Worm (Caenorhabditis elegans) whole organism, young adult: ENCODE measurements around the gene F22B7.9.
A peak's percentile ranks its signal among the peaks of the same experiment; 100 is the strongest.

ENCODE experiments used
- B0019.2 ChIP-seq: fragments of 200-800 bp; sonication (Bioruptor generic); conservative IDR thresholded peaks from 2 replicates; pipeline ENCODE4 v1.3.6; 2022; ENCODE audit warnings: missing genetic modification reagents, missing genetic modification characterization, missing compliant biosample characterization
- B0035.1 ChIP-seq: sonication (generic microtip); optimal IDR thresholded peaks from 2 replicates; lab custom pipeline; 2016; ENCODE audit warnings: missing genetic modification characterization, mild to moderate bottlenecking, missing compliant biosample characterization, missing genotype, missing genetic modification reagents
- C06A6.2 ChIP-seq: fragments of 200-800 bp; sonication (Bioruptor generic); conservative IDR thresholded peaks from 2 replicates; pipeline ENCODE4 v1.3.6; 2022; ENCODE audit warnings: missing genetic modification characterization, missing compliant biosample characterization
- D2030.7 ChIP-seq: fragments of 200-800 bp; sonication (Bioruptor generic); IDR thresholded peaks from 2 replicates; pipeline ENCODE4 v1.3.6; 2022; ENCODE audit warnings: missing genetic modification reagents, missing genetic modification characterization, missing compliant biosample characterization
- F33H1.4 ChIP-seq: fragments of 200-800 bp; sonication (Bioruptor generic); IDR thresholded peaks from 2 replicates; pipeline ENCODE4 v1.3.6; 2022; ENCODE audit warnings: missing genetic modification reagents, missing genetic modification characterization, missing compliant biosample characterization
- F49E8.2 ChIP-seq: sonication (generic microtip); optimal IDR thresholded peaks from 3 replicates; lab custom pipeline; 2017; ENCODE audit warnings: missing genetic modification characterization, mild to moderate bottlenecking, missing compliant biosample characterization, antibody characterized with exemption, moderate library complexity; ENCODE audit not compliant: insufficient read depth
- F57A8.1 ChIP-seq: fragments of 200-800 bp; sonication (Bioruptor generic); optimal IDR thresholded peaks from 2 replicates; lab custom pipeline; 2018; ENCODE audit warnings: mild to moderate bottlenecking, missing genetic modification characterization, moderate library complexity, missing compliant biosample characterization
- F57C9.4 ChIP-seq: sonication (generic microtip); optimal IDR thresholded peaks from 2 replicates; lab custom pipeline; 2017; ENCODE audit warnings: mild to moderate bottlenecking, missing genetic modification characterization, missing compliant biosample characterization
- Y67H2A.10 ChIP-seq: fragments of 200-800 bp; sonication (Bioruptor generic); conservative IDR thresholded peaks from 2 replicates; pipeline ENCODE4 v1.3.6; 2022; ENCODE audit warnings: missing genetic modification reagents, missing genetic modification characterization, missing compliant biosample characterization
- ZK185.1 ChIP-seq: sonication (generic microtip); optimal IDR thresholded peaks from 2 replicates; lab custom pipeline; 2016; ENCODE audit warnings: mild to moderate bottlenecking, missing genetic modification characterization, missing compliant biosample characterization; ENCODE audit not compliant: poor library complexity, severe bottlenecking
- atf-7 ChIP-seq: sonication (generic microtip); optimal IDR thresholded peaks from 2 replicates; lab custom pipeline; 2017; ENCODE audit warnings: mild to moderate bottlenecking, missing genetic modification characterization, missing compliant biosample characterization
- athp-1 ChIP-seq: sonication (generic microtip); optimal IDR thresholded peaks from 2 replicates; lab custom pipeline; 2017; ENCODE audit warnings: mild to moderate bottlenecking, missing genetic modification characterization, missing compliant biosample characterization
- attf-3 ChIP-seq: fragments of 200-800 bp; sonication (Bioruptor generic); conservative IDR thresholded peaks from 2 replicates; pipeline ENCODE4 v1.3.6; 2022; ENCODE audit warnings: missing genetic modification reagents, missing genetic modification characterization, missing compliant biosample characterization
- attf-5 ChIP-seq: fragments of 200-800 bp; sonication (Bioruptor generic); optimal IDR thresholded peaks from 2 replicates; lab custom pipeline; 2018; ENCODE audit warnings: mild to moderate bottlenecking, missing genetic modification characterization, missing compliant biosample characterization
- bed-1 ChIP-seq: fragments of 200-800 bp; sonication (Bioruptor generic); IDR thresholded peaks from 2 replicates; pipeline ENCODE4 v1.3.6; 2022; ENCODE audit warnings: missing genetic modification reagents, missing genetic modification characterization, missing compliant biosample characterization
- bed-2 ChIP-seq: fragments of 200-800 bp; sonication (Bioruptor generic); IDR thresholded peaks from 2 replicates; pipeline ENCODE4 v1.3.6; 2022; ENCODE audit warnings: missing genetic modification reagents, missing genetic modification characterization, missing compliant biosample characterization
- cebp-2 ChIP-seq: fragments of 200-800 bp; sonication (Bioruptor generic); IDR thresholded peaks from 2 replicates; pipeline ENCODE4 v1.3.6; 2022; ENCODE audit warnings: missing genetic modification characterization, missing compliant biosample characterization
- chd-7 ChIP-seq: sonication (generic microtip); optimal IDR thresholded peaks from 2 replicates; lab custom pipeline; 2016; ENCODE audit warnings: mild to moderate bottlenecking, missing genetic modification characterization, moderate library complexity, missing compliant biosample characterization
- efl-1 ChIP-seq: fragments of 150-350 bp; optimal IDR thresholded peaks from 2 replicates; lab custom pipeline; 2014; ENCODE audit warnings: missing biosample characterization, missing genetic modification reagents, missing genetic modification characterization
- ekl-4 ChIP-seq: fragments of 200-800 bp; sonication (Bioruptor generic); IDR thresholded peaks from 2 replicates; pipeline ENCODE4 v1.3.6; 2022; ENCODE audit warnings: missing genetic modification reagents, missing genetic modification characterization, missing compliant biosample characterization
- gei-17 ChIP-seq: fragments of 200-800 bp; sonication (Bioruptor generic); optimal IDR thresholded peaks from 2 replicates; lab custom pipeline; 2018; ENCODE audit warnings: mild to moderate bottlenecking, missing genetic modification characterization, missing compliant biosample characterization
- hmg-20 ChIP-seq: fragments of 200-800 bp; sonication (Bioruptor generic); IDR thresholded peaks from 2 replicates; pipeline ENCODE4 v1.3.6; 2022; ENCODE audit warnings: missing genetic modification reagents, missing genetic modification characterization, missing compliant biosample characterization
- hsf-1 ChIP-seq: fragments of 200-800 bp; sonication (Bioruptor generic); IDR thresholded peaks from 2 replicates; pipeline ENCODE4 v1.3.6; 2022; ENCODE audit warnings: missing genetic modification reagents, missing genetic modification characterization, missing compliant biosample characterization
- let-607 ChIP-seq, 2 experiments: fragments of 200-800 bp in 1 of 2; sonication (Bioruptor generic) in 1 of 2; sonication (generic microtip) in 1 of 2; optimal IDR thresholded peaks; 2 replicates each; lab custom pipeline; 2016 to 2018; ENCODE audit warnings: mild to moderate bottlenecking in 2 of 2, missing compliant biosample characterization in 2 of 2, missing genetic modification characterization in 2 of 2, moderate library complexity in 2 of 2, missing genotype in 1 of 2
- lin-26 ChIP-seq: fragments of 200-800 bp; sonication (Bioruptor generic); IDR thresholded peaks from 2 replicates; pipeline ENCODE4 v1.3.6; 2022; ENCODE audit warnings: missing genetic modification reagents, missing genetic modification characterization, missing compliant biosample characterization
- lin-54 ChIP-seq: fragments of 200-800 bp; sonication (Bioruptor generic); optimal IDR thresholded peaks from 2 replicates; lab custom pipeline; 2018; ENCODE audit warnings: mild to moderate bottlenecking, missing genetic modification characterization, missing compliant biosample characterization
- lir-1 ChIP-seq: fragments of 200-800 bp; sonication (Bioruptor generic); conservative IDR thresholded peaks from 2 replicates; pipeline ENCODE4 v1.3.6; 2022; ENCODE audit warnings: missing genetic modification reagents, missing genetic modification characterization, missing compliant biosample characterization
- lsl-1 ChIP-seq: fragments of 200-800 bp; sonication (Bioruptor generic); optimal IDR thresholded peaks from 2 replicates; lab custom pipeline; 2018; ENCODE audit warnings: mild to moderate bottlenecking, missing genetic modification characterization, moderate library complexity, missing compliant biosample characterization
- madf-10 ChIP-seq: sonication (generic microtip); optimal IDR thresholded peaks from 2 replicates; lab custom pipeline; 2016; ENCODE audit warnings: mild to moderate bottlenecking, missing genetic modification characterization, missing compliant biosample characterization
- madf-6 ChIP-seq: fragments of 200-800 bp; sonication (Bioruptor generic); IDR thresholded peaks from 2 replicates; pipeline ENCODE4 v1.3.6; 2022; ENCODE audit warnings: missing genetic modification reagents, missing genetic modification characterization, missing compliant biosample characterization
- madf-8 ChIP-seq: fragments of 200-800 bp; sonication (Bioruptor generic); conservative IDR thresholded peaks from 2 replicates; pipeline ENCODE4 v1.3.6; 2022; ENCODE audit warnings: missing genetic modification reagents, missing genetic modification characterization, missing compliant biosample characterization
- mcd-1 ChIP-seq: fragments of 200-800 bp; sonication (Bioruptor generic); IDR thresholded peaks from 2 replicates; pipeline ENCODE4 v1.3.6; 2022; ENCODE audit warnings: missing genetic modification reagents, missing genetic modification characterization, missing compliant biosample characterization
- nfya-2 ChIP-seq: fragments of 200-800 bp; sonication (Bioruptor generic); IDR thresholded peaks from 2 replicates; pipeline ENCODE4 v1.3.6; 2022; ENCODE audit warnings: missing genetic modification reagents, missing genetic modification characterization, missing compliant biosample characterization
- nhr-27 ChIP-seq: fragments of 200-800 bp; sonication (Bioruptor generic); optimal IDR thresholded peaks from 2 replicates; lab custom pipeline; 2018; ENCODE audit warnings: mild to moderate bottlenecking, missing genetic modification characterization, moderate library complexity, missing compliant biosample characterization
- sdz-38 ChIP-seq: sonication (generic microtip); optimal IDR thresholded peaks from 2 replicates; lab custom pipeline; 2016; ENCODE audit warnings: missing genotype, missing genetic modification characterization, missing compliant biosample characterization
- snpc-1.3 ChIP-seq: sonication (generic microtip); optimal IDR thresholded peaks from 2 replicates; lab custom pipeline; 2017; ENCODE audit warnings: missing genetic modification characterization, mild to moderate bottlenecking, missing compliant biosample characterization, antibody characterized with exemption, moderate library complexity, missing genotype, missing genetic modification reagents; ENCODE audit not compliant: insufficient read depth
- snpc-3.4 ChIP-seq: sonication (generic microtip); optimal IDR thresholded peaks from 2 replicates; lab custom pipeline; 2017; ENCODE audit warnings: missing genetic modification characterization, mild to moderate bottlenecking, missing compliant biosample characterization, antibody characterized with exemption, moderate library complexity, missing genotype, missing genetic modification reagents
- sptf-2 ChIP-seq: fragments of 200-800 bp; sonication (Bioruptor generic); optimal IDR thresholded peaks from 2 replicates; lab custom pipeline; 2018; ENCODE audit warnings: mild to moderate bottlenecking, missing genetic modification characterization, missing compliant biosample characterization
- tbp1 ChIP-seq: fragments of 200-800 bp; sonication (Bioruptor generic); optimal IDR thresholded peaks from 2 replicates; lab custom pipeline; 2018; ENCODE audit warnings: mild to moderate bottlenecking, missing genetic modification characterization, missing compliant biosample characterization
- xnd-1 ChIP-seq: sonication (generic microtip); optimal IDR thresholded peaks from 2 replicates; lab custom pipeline; 2016; ENCODE audit warnings: missing genotype, missing genetic modification reagents, missing genetic modification characterization, missing compliant biosample characterization
- zim-3 ChIP-seq: sonication (generic microtip); optimal IDR thresholded peaks from 2 replicates; lab custom pipeline; 2017; ENCODE audit warnings: mild to moderate bottlenecking, missing genetic modification characterization, moderate library complexity, missing compliant biosample characterization
- ztf-25 ChIP-seq: fragments of 200-800 bp; sonication (Bioruptor generic); IDR thresholded peaks from 2 replicates; pipeline ENCODE4 v1.3.6; 2022; ENCODE audit warnings: missing genetic modification reagents, missing genetic modification characterization, missing compliant biosample characterization
- ztf-26 ChIP-seq: sonication (generic microtip); optimal IDR thresholded peaks from 2 replicates; lab custom pipeline; 2017; ENCODE audit warnings: missing genetic modification characterization, missing compliant biosample characterization
- ztf-3 ChIP-seq: fragments of 200-800 bp; sonication (Bioruptor generic); optimal IDR thresholded peaks from 2 replicates; lab custom pipeline; 2018; ENCODE audit warnings: mild to moderate bottlenecking, missing genetic modification characterization, missing compliant biosample characterization

Gene F22B7.9

DNA sequence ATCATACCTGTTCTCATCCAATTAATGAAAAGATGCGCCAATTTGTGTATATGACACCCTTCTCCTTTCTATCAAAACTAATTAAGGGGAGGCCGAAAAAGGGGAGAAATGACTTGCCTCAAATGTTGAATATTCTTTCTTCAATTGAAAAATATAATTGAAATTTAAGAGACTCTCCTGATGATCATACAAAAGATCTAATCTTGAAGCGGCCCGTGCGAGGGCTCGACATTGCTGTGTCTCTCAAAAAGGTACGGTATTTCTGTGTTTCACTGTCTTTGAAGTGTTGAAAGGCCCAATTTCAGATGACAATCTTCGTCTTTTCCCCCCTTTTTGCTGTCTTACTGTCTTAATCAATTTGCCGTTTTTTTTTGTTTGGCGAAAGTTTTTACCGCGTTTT lies 32.7 kb downstream of the F22B7.9 start:
- TF ChIP-seq B0019.2 (GFP tag; lab: Robert Waterston, UW): no peak
- no peak for TF ChIP-seq Y67H2A.10 (GFP tag; lab: Robert Waterston, UW)
- no peak for TF ChIP-seq lin-26 (GFP tag; lab: Robert Waterston, UW)
- TF ChIP-seq ekl-4: no peak
- no peak for TF ChIP-seq bed-1 (GFP tag; lab: Robert Waterston, UW)
- no peak for TF ChIP-seq ztf-3 (GFP tag; lab: Kevin White, UChicago)
- no peak for TF ChIP-seq attf-5
- no peak for TF ChIP-seq mcd-1
- no peak for TF ChIP-seq athp-1 (tag; lab: Kevin White, UChicago)
- TF ChIP-seq atf-7 (tag; lab: Kevin White, UChicago): no peak
- TF ChIP-seq zim-3 (tag; lab: Kevin White, UChicago): no peak
- TF ChIP-seq attf-3 (GFP tag; lab: Robert Waterston, UW): no peak
- TF ChIP-seq F57A8.1 (GFP tag; lab: Kevin White, UChicago): no peak
- TF ChIP-seq xnd-1 (tag; lab: Kevin White, UChicago): no peak
- TF ChIP-seq D2030.7 (GFP tag; lab: Robert Waterston, UW): no peak
- TF ChIP-seq sptf-2 (GFP tag; lab: Kevin White, UChicago): no peak

DNA sequence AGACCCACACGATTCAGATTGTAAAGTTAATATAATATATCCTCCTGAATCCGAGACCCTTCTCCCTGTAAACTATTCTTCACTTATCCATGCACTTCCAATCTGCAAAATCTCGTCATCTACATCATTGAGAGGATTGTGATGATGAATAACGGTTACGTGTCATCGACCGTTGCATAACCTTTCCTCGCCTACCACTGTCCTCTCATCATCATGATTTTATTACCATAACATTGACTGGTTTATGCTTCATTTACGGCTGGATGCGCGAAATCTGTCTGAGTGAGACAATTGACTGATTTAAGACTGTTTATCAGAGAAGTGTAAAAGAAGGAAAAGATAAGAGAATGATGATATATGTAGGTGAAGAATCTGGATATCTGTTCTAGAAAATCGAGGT lies 33.5 kb downstream of the F22B7.9 start:
- TF ChIP-seq ztf-25: no peak
- no peak for TF ChIP-seq F57C9.4 (tag; lab: Kevin White, UChicago)
- TF ChIP-seq chd-7: no peak

DNA sequence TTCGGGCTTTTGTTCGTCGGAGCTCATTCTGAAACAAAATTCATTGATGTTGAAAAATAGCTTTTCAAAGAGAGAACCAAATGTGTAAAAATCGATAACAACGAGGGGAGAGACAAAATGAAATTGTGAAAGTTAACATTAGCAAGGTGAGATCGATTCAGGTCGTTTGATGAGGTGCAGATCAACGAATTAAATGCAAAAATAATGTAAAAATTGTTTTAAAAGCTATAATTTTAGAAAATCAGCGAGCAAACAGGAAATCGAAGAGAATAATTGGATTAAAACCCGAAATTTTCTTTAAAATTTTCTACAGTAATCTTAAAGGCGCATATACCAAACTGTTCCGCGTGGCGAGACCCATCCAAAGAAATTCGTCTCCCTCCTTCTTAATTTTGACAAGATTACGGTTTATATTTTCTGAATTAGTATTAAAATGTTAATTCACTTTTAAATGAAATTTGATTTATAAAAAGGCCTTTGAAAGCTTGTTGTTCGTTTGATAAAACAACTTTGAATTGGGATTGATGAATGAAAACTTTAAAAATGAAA lies 35.2 kb downstream of the F22B7.9 start, which contains the start of gene C13G5.2:
C13G5.2 (minus strand) TSS at position 51 of the 549 bp plus-strand sequence.
- TF ChIP-seq efl-1: peak; percentile 46
- no peak for TF ChIP-seq lir-1 (GFP tag; lab: Robert Waterston, UW)
- peak; percentile 91 for TF ChIP-seq madf-6 (GFP tag; lab: Robert Waterston, UW)
- TF ChIP-seq bed-1 (GFP tag; lab: Robert Waterston, UW): no peak
- TF ChIP-seq sdz-38: no peak
- TF ChIP-seq hsf-1: 0 out of 2 replicates have a peak, but pooled peaks have one; percentile 46
- no peak for TF ChIP-seq ZK185.1 (tag; lab: Kevin White, UChicago)
- TF ChIP-seq attf-5: no peak
- peak; percentile 77 for TF ChIP-seq madf-8 (GFP tag; lab: Robert Waterston, UW)
- TF ChIP-seq hmg-20 (GFP tag; lab: Robert Waterston, UW): no peak
- peak; percentile 94 for TF ChIP-seq lsl-1 (GFP tag; lab: Kevin White, UChicago)
- TF ChIP-seq gei-17 (GFP tag; lab: Kevin White, UChicago): no peak
- TF ChIP-seq ztf-26 (tag; lab: Kevin White, UChicago): no peak
- peak; percentile 48 for TF ChIP-seq snpc-1.3 (tag; lab: Kevin White, UChicago)
- TF ChIP-seq madf-10 (tag; lab: Kevin White, UChicago): no peak
- TF ChIP-seq xnd-1 (tag; lab: Kevin White, UChicago): peak; percentile 87
- no peak for TF ChIP-seq lin-26 (GFP tag; lab: Robert Waterston, UW)
- TF ChIP-seq C06A6.2 (GFP tag; lab: Robert Waterston, UW): no peak
- TF ChIP-seq bed-2 (GFP tag; lab: Robert Waterston, UW): no peak
- no peak for TF ChIP-seq F49E8.2 (tag; lab: Kevin White, UChicago)
- TF ChIP-seq cebp-2 (GFP tag; lab: Robert Waterston, UW): no peak
- no peak for TF ChIP-seq nhr-27 (tag; lab: Kevin White, UChicago)
- no peak for TF ChIP-seq nfya-2
- peak; percentile 74 for TF ChIP-seq snpc-3.4 (tag; lab: Kevin White, UChicago)
- TF ChIP-seq F33H1.4 (GFP tag; lab: Robert Waterston, UW): peak; percentile 92
- no peak for TF ChIP-seq B0035.1 (tag; lab: Kevin White, UChicago)
- peak; percentile 9 for TF ChIP-seq lin-54 (GFP tag; lab: Kevin White, UChicago)
- no peak for TF ChIP-seq sptf-2 (GFP tag; lab: Kevin White, UChicago)
- no peak for TF ChIP-seq let-607 (tag; optimal IDR thresholded peaks at IDR 0.05; lab: Kevin White, UChicago)
- peak; percentile 27; the same call in 1 of the 2 replicates for TF ChIP-seq mcd-1
- peak; percentile 31 for TF ChIP-seq tbp1 (GFP tag; lab: Kevin White, UChicago)
- TF ChIP-seq D2030.7 (GFP tag; lab: Robert Waterston, UW): peak; percentile 55; the same call in 1 of the 2 replicates
